Worm (Caenorhabditis elegans) whole organism, late embryonic: ENCODE data around the gene T03F6.9.
"Not testable (repeated sequence)": the region's sequence is repeated elsewhere in the genome, so short reads cannot be mapped to it uniquely, and the experiment has no call there.

Experiments
- C38D4.7 ChIP-seq: fragments of 200-800 bp; sonication (Bioruptor generic); optimal IDR thresholded peaks from 2 replicates; lab custom pipeline; 2018; ENCODE audit warnings: mild to moderate bottlenecking, missing genetic modification characterization, moderate library complexity, missing compliant biosample characterization
- F13H6.1 ChIP-seq: sonication (generic microtip); optimal IDR thresholded peaks from 2 replicates; lab custom pipeline; 2016; ENCODE audit warnings: missing genetic modification characterization, missing compliant biosample characterization
- Y22D7AL.16 ChIP-seq: sonication (generic microtip); optimal IDR thresholded peaks from 2 replicates; lab custom pipeline; 2016; ENCODE audit warnings: missing genetic modification characterization, missing compliant biosample characterization
- ahr-1 ChIP-seq: sonication (generic microtip); optimal IDR thresholded peaks from 2 replicates; lab custom pipeline; 2016; ENCODE audit warnings: missing genetic modification characterization, missing compliant biosample characterization
- ceh-18 ChIP-seq: sonication (generic microtip); optimal IDR thresholded peaks from 2 replicates; lab custom pipeline; 2016; ENCODE audit warnings: missing genetic modification characterization, missing compliant biosample characterization
- ceh-2 ChIP-seq: sonication (generic microtip); optimal IDR thresholded peaks from 2 replicates; lab custom pipeline; 2016; ENCODE audit warnings: missing genotype, missing genetic modification characterization, missing compliant biosample characterization
- ceh-22 ChIP-seq: sonication (generic microtip); optimal IDR thresholded peaks from 2 replicates; lab custom pipeline; 2017; ENCODE audit warnings: missing biosample characterization, missing genetic modification characterization
- ceh-24 ChIP-seq: sonication (generic microtip); optimal IDR thresholded peaks from 2 replicates; lab custom pipeline; 2016; ENCODE audit warnings: mild to moderate bottlenecking, missing genetic modification characterization, missing compliant biosample characterization
- ceh-30 ChIP-seq: fragments of 150-350 bp; optimal IDR thresholded peaks from 2 replicates; lab custom pipeline; 2014; ENCODE audit warnings: missing biosample characterization, missing genetic modification characterization
- ceh-34 ChIP-seq: sonication (generic microtip); optimal IDR thresholded peaks from 2 replicates; lab custom pipeline; 2016; ENCODE audit warnings: mild to moderate bottlenecking, missing genetic modification characterization, missing compliant biosample characterization
- ceh-45 ChIP-seq: fragments of 200-800 bp; sonication (Bioruptor generic); IDR thresholded peaks from 2 replicates; pipeline ENCODE4 v1.3.6; 2022; ENCODE audit warnings: missing genetic modification reagents, missing genetic modification characterization, missing compliant biosample characterization
- ceh-6 ChIP-seq: fragments of 200-800 bp; sonication (Bioruptor generic); optimal IDR thresholded peaks from 2 replicates; lab custom pipeline; 2018; ENCODE audit warnings: mild to moderate bottlenecking, missing genetic modification characterization, missing compliant biosample characterization
- dmd-4 ChIP-seq: sonication (generic microtip); optimal IDR thresholded peaks from 2 replicates; lab custom pipeline; 2016; ENCODE audit warnings: borderline replicate concordance, missing genetic modification characterization, missing compliant biosample characterization
- elt-4 ChIP-seq: sonication (generic microtip); optimal IDR thresholded peaks from 2 replicates; lab custom pipeline; 2016; ENCODE audit warnings: missing genetic modification characterization, missing compliant biosample characterization
- ets-4 ChIP-seq: sonication (generic microtip); optimal IDR thresholded peaks from 2 replicates; lab custom pipeline; 2016; ENCODE audit warnings: missing genetic modification characterization, missing compliant biosample characterization
- fax-1 ChIP-seq: sonication (generic microtip); optimal IDR thresholded peaks from 2 replicates; lab custom pipeline; 2016; ENCODE audit warnings: missing genotype, missing genetic modification characterization, missing compliant biosample characterization
- hlh-13 ChIP-seq: fragments of 200-800 bp; sonication (Bioruptor generic); optimal IDR thresholded peaks from 2 replicates; lab custom pipeline; 2018; ENCODE audit warnings: mild to moderate bottlenecking, missing genetic modification characterization, missing compliant biosample characterization
- hlh-30 ChIP-seq: sonication (generic microtip); optimal IDR thresholded peaks from 2 replicates; lab custom pipeline; 2017; ENCODE audit warnings: antibody characterized with exemption, missing genetic modification characterization, missing compliant biosample characterization; ENCODE audit not compliant: insufficient read depth
- hlh-6 ChIP-seq: sonication (generic microtip); optimal IDR thresholded peaks from 2 replicates; lab custom pipeline; 2016; ENCODE audit warnings: missing genotype, missing genetic modification characterization, missing compliant biosample characterization
- lin-11 ChIP-seq: fragments of 200-800 bp; sonication (Bioruptor generic); optimal IDR thresholded peaks from 2 replicates; lab custom pipeline; 2018; ENCODE audit warnings: mild to moderate bottlenecking, missing genetic modification characterization, missing compliant biosample characterization
- madf-2 ChIP-seq: sonication (generic microtip); optimal IDR thresholded peaks from 2 replicates; lab custom pipeline; 2017; ENCODE audit warnings: missing genetic modification characterization, missing compliant biosample characterization
- mec-3 ChIP-seq: sonication (generic microtip); optimal IDR thresholded peaks from 2 replicates; lab custom pipeline; 2016; ENCODE audit warnings: borderline replicate concordance, missing genetic modification characterization, missing compliant biosample characterization
- nfya-1 ChIP-seq: sonication (generic microtip); optimal IDR thresholded peaks from 2 replicates; lab custom pipeline; 2017; ENCODE audit warnings: missing genetic modification characterization, mild to moderate bottlenecking, missing compliant biosample characterization, antibody characterized with exemption, moderate library complexity
- pax-1 ChIP-seq: fragments of 150-350 bp; optimal IDR thresholded peaks from 2 replicates; lab custom pipeline; 2014; ENCODE audit warnings: missing biosample characterization, missing genetic modification characterization
- pha-2 ChIP-seq: sonication (generic microtip); optimal IDR thresholded peaks from 2 replicates; lab custom pipeline; 2017; ENCODE audit warnings: mild to moderate bottlenecking, missing genetic modification characterization, missing compliant biosample characterization
- pros-1 ChIP-seq: fragments of 150-350 bp; optimal IDR thresholded peaks from 2 replicates; lab custom pipeline; 2014; ENCODE audit warnings: missing biosample characterization, missing genetic modification reagents, missing genetic modification characterization
- ref-2 ChIP-seq: sonication (generic microtip); optimal IDR thresholded peaks from 2 replicates; lab custom pipeline; 2016; ENCODE audit warnings: missing genetic modification characterization, missing compliant biosample characterization
- sox-4 ChIP-seq: sonication (generic microtip); optimal IDR thresholded peaks from 2 replicates; lab custom pipeline; 2017; ENCODE audit warnings: mild to moderate bottlenecking, missing genetic modification characterization, inconsistent platforms, missing compliant biosample characterization
- syd-9 ChIP-seq: sonication (generic microtip); optimal IDR thresholded peaks from 2 replicates; lab custom pipeline; 2016; ENCODE audit warnings: mild to moderate bottlenecking, missing genetic modification characterization, moderate library complexity, missing compliant biosample characterization
- unc-3 ChIP-seq, 2 experiments: fragments of 200-800 bp in 1 of 2; sonication (Bioruptor generic) in 1 of 2; sonication (generic microtip) in 1 of 2; conservative IDR thresholded peaks in 1 of 2; optimal IDR thresholded peaks in 1 of 2; 2 replicates each; pipeline versions ENCODE4 v1.3.6 to Lab custom; 2016 to 2022; ENCODE audit warnings: missing compliant biosample characterization in 2 of 2, missing genetic modification characterization in 2 of 2, missing genetic modification reagents in 1 of 2
- unc-42 ChIP-seq: sonication (generic microtip); optimal IDR thresholded peaks from 2 replicates; lab custom pipeline; 2016; ENCODE audit warnings: missing genotype, missing genetic modification characterization, missing compliant biosample characterization
- unc-86 ChIP-seq: sonication (generic microtip); optimal IDR thresholded peaks from 2 replicates; lab custom pipeline; 2016; ENCODE audit warnings: missing genetic modification characterization, missing compliant biosample characterization
- ztf-16 ChIP-seq: sonication (generic microtip); optimal IDR thresholded peaks from 2 replicates; lab custom pipeline; 2017; ENCODE audit warnings: missing genetic modification characterization, missing compliant biosample characterization

T03F6.9 gene

ce11 chrIII:13405504-13405903, 34.6 kb upstream of the T03F6.9 start, which contains the start of gene nas-1:
Gene nas-1, plus strand, starts transcription at chrIII:13405804.
- TF ChIP-seq unc-86 (tag; lab: Kevin White, UChicago) (no peak), ceh-6 (GFP tag; lab: Kevin White, UChicago) (no peak), nfya-1 (tag; lab: Kevin White, UChicago) (no peak), ceh-18 (tag; lab: Kevin White, UChicago) (no peak), ahr-1 (tag; lab: Kevin White, UChicago) (no peak), lin-11 (no peak), Y22D7AL.16 (no peak), pax-1 (no peak), ets-4 (tag; lab: Kevin White, UChicago) (no peak), ceh-30 (tag; lab: Kevin White, UChicago) (no peak), dmd-4 (no peak), pros-1 (tag; lab: Kevin White, UChicago) (no peak), hlh-30 (tag; lab: Kevin White, UChicago) (no peak), ceh-34 (tag; lab: Kevin White, UChicago) (no peak), fax-1 (tag; lab: Kevin White, UChicago) (no peak)

DNA sequence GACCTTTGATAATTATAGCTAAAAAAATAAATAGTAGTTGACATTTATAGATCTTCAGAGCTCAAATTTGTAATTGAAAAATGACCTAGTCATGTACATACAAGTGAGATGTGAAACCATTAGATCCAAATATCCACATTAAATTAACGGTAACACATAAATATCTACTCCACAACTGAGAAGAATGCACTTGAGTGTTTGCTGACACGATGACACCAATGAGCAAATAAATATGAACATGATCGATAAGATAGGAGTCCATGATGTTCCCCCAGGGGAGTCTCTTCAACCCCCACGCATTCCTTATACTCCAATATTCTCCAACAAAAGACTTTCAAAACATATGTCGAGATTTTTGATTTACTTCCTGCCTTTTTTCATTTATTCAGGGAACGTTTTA, 33.5 kb upstream of the T03F6.9 start, which contains the start of gene ttr-52:
TSS of gene ttr-52 (plus strand) at position 301 of the 400 bp plus-strand sequence.
- no peak for TF ChIP-seq mec-3 (tag; lab: Kevin White, UChicago)
- TF ChIP-seq F13H6.1 (tag; lab: Kevin White, UChicago) = no peak
- no peak for TF ChIP-seq elt-4
- no peak for TF ChIP-seq ceh-22 (tag; lab: Kevin White, UChicago)
- TF ChIP-seq unc-3 (GFP tag; conservative IDR thresholded peaks at IDR 0.05; lab: Robert Waterston, UW) = no peak
- TF ChIP-seq unc-3 (tag; optimal IDR thresholded peaks at IDR 0.05; lab: Kevin White, UChicago) = no peak
- no peak for TF ChIP-seq ceh-34 (tag; lab: Kevin White, UChicago)
- TF ChIP-seq ceh-30 (tag; lab: Kevin White, UChicago) = no peak
- no peak for TF ChIP-seq hlh-30 (tag; lab: Kevin White, UChicago)
- TF ChIP-seq ztf-16 = no peak
- no peak for TF ChIP-seq pha-2
- TF ChIP-seq sox-4 (tag; lab: Kevin White, UChicago) = no peak
- no peak for TF ChIP-seq madf-2
- TF ChIP-seq, all 69 proteins: peak for 0

DNA sequence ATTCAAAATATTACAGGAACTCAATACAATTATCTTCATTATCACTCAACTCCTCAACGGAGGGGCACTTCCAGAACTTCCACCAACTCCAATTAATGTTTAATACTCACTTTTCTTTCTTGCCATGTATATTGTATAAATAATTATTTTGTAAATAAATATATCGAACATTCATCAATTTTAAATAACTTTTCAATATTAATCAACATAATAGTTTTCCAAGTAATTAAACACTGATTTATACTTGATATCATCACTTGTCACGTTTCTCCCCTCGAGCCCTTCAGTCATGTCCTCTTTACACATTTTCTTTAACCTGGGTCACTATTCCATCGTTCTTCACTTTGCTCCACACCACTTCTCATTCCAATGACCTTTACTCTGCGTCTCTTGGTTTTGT, 32.1 kb upstream of the T03F6.9 start, which contains the start of gene mig-18:
TSS of gene mig-18 (plus strand) at position 301 of the 400 bp plus-strand sequence.
- TF ChIP-seq unc-42 (no peak), pax-1 (no peak)

ce11 chrIII:13401673-13402258, 30.9 kb upstream of the T03F6.9 start, which contains the start of the genes srlf-9 and srlf-10:
Gene srlf-9, minus strand, starts transcription at chrIII:13401773.
Gene srlf-10, plus strand, starts transcription at chrIII:13402208.
- not testable (repeated sequence) for TF ChIP-seq ref-2, ceh-2, unc-86 (tag; lab: Kevin White, UChicago)

DNA sequence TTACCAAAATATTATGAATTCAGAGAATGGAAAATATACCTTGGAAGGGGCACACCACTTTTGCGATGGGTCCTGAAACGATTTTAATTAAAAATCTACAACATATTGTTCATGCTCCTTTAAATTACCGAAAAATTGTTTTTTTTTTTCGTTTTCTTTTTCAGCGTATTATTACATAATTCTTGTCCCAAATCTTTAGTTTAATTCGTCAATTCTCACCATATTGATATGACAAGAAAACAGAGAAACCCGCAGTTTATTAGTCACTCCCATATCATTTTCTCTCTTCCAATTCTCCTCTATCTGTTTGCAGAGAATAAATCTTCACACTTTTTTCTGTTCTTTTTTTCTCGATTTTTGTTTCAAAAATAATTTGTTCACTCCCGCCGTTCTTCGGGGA, 24.4 kb upstream of the T03F6.9 start, which contains the start of gene F11F1.1:
TSS of gene F11F1.1 (plus strand) at position 301 of the 400 bp plus-strand sequence.
- TF ChIP-seq madf-2 = no peak
- no peak for TF ChIP-seq ceh-45
- no peak for TF ChIP-seq ets-4 (tag; lab: Kevin White, UChicago)
- no peak for TF ChIP-seq C38D4.7 (GFP tag; lab: Kevin White, UChicago)
- TF ChIP-seq unc-86 (tag; lab: Kevin White, UChicago) = no peak
- TF ChIP-seq mec-3 (tag; lab: Kevin White, UChicago) = no peak
- TF ChIP-seq syd-9 (tag; lab: Kevin White, UChicago) = no peak
- no peak for TF ChIP-seq F13H6.1 (tag; lab: Kevin White, UChicago)
- no peak for TF ChIP-seq hlh-6 (tag; lab: Kevin White, UChicago)
- TF ChIP-seq ztf-16 = no peak
- no peak for TF ChIP-seq ceh-24
- no peak for TF ChIP-seq hlh-13 (GFP tag; lab: Kevin White, UChicago)
